Fruit fly (Drosophila melanogaster) whole organism, wandering third instar larva: ENCODE results near the gene CG9173.

Source experiments
- Abd-B ChIP-seq: fragments of >200 bp; optimal IDR thresholded peaks from 2 replicates; lab custom pipeline; 2017; ENCODE audit warnings: missing biosample characterization, missing genetic modification characterization
- CG32264 ChIP-seq: fragments of 200-800 bp; sonication (Bioruptor generic); optimal IDR thresholded peaks from 2 replicates; lab custom pipeline; 2016; ENCODE audit warnings: missing biosample characterization, missing genetic modification characterization
- GATAd ChIP-seq: sonication (Bioruptor generic); optimal IDR thresholded peaks from 2 replicates; lab custom pipeline; 2016; ENCODE audit warnings: missing biosample characterization, missing genetic modification characterization
- HLH106 ChIP-seq: fragments of 200-800 bp; optimal IDR thresholded peaks from 3 replicates; lab custom pipeline; 2019; ENCODE audit warnings: missing biosample characterization, mild to moderate bottlenecking, missing genetic modification characterization, moderate library complexity
- Hr78 ChIP-seq: fragments of >200 bp; optimal IDR thresholded peaks from 2 replicates; lab custom pipeline; 2017; ENCODE audit warnings: missing biosample characterization, missing genetic modification characterization
- Mio ChIP-seq: sonication (Bioruptor generic); optimal IDR thresholded peaks from 2 replicates; lab custom pipeline; 2016; ENCODE audit warnings: missing biosample characterization, missing genetic modification characterization
- dl ChIP-seq, 2 experiments: fragments of 175-275, 200-275 bp in 1 of 2; fragments of 200-275 bp in 1 of 2; sonication (Bioruptor generic); optimal IDR thresholded peaks; lab custom pipeline; 2018; ENCODE audit warnings: mild to moderate bottlenecking in 2 of 2, missing biosample characterization in 2 of 2, missing genetic modification characterization in 2 of 2, moderate library complexity in 2 of 2; ENCODE audit not compliant: partially characterized antibody in 2 of 2, insufficient read depth in 1 of 2
- dsf ChIP-seq: sonication (Bioruptor generic); optimal IDR thresholded peaks from 2 replicates; lab custom pipeline; 2016; ENCODE audit warnings: missing biosample characterization, missing genetic modification characterization, borderline replicate concordance
- foxo ChIP-seq, 2 experiments: fragments of 200-800 bp; sonication (Bioruptor generic); optimal IDR thresholded peaks; 2 replicates in 1 of 2; 3 replicates in 1 of 2; lab custom pipeline; 2016 to 2017; ENCODE audit warnings: missing biosample characterization in 2 of 2, missing genetic modification characterization in 2 of 2
- h ChIP-seq: fragments of 200-800 bp; sonication (Bioruptor generic); optimal IDR thresholded peaks from 3 replicates; lab custom pipeline; 2016; ENCODE audit warnings: missing biosample characterization, mild to moderate bottlenecking, missing genetic modification characterization
- pan ChIP-seq: fragments of >200 bp; optimal IDR thresholded peaks from 2 replicates; lab custom pipeline; 2017
- psq ChIP-seq: fragments of 200-800 bp; sonication (Bioruptor generic); optimal IDR thresholded peaks from 3 replicates; lab custom pipeline; 2017; ENCODE audit warnings: missing biosample characterization, mild to moderate bottlenecking, missing genetic modification characterization, moderate library complexity
- sv ChIP-seq: fragments of 200-800 bp; sonication (Bioruptor generic); optimal IDR thresholded peaks from 3 replicates; lab custom pipeline; 2016; ENCODE audit warnings: missing biosample characterization, missing genetic modification characterization

DNA sequence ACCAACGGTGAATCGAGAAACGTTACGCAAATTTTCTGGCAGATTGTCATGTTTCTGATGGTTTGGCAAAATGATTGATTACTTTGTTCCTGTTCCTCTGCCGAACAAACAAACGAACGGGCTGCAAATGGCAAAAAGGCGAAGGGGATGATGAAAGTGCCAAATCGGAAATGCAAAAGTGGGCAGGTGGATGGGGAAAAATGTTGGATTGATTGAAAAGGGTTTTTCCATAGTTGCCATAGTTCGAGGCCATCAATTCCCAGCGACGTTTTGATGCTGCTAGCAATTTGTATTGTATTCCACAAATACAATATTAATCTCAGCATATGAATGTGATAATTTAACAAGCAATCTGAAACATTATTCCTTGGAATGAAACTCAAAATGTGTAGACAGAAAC, 7.3 kb downstream of the CG9173 start, which contains the start of gene FucTD:
- TF ChIP-seq GATAd (GFP tag; lab: Kevin White, UChicago) (no peak), Abd-B (GFP tag; lab: Kevin White, UChicago) (no peak), foxo (GFP tag; optimal IDR thresholded peaks at IDR 0.05; lab: Kevin White, UChicago) (no peak), psq (GFP tag; lab: Kevin White, UChicago) (no peak), pan (lab: Kevin White, UChicago) (no peak), Mio (GFP tag; lab: Kevin White, UChicago) (no peak), dl (GFP tag; optimal IDR thresholded peaks at IDR 0.05; lab: Kevin White, UChicago; ENCODE audit: insufficient read depth in 1 of 2, partially characterized antibody in 2 of 2) (no peak), h (no peak), dsf (GFP tag; lab: Kevin White, UChicago) (no peak), HLH106 (no peak), sv (GFP tag; lab: Kevin White, UChicago) (no peak), Hr78 (GFP tag; lab: Kevin White, UChicago) (no peak), CG32264 (GFP tag; lab: Kevin White, UChicago) (no peak)
